Fruit fly (Drosophila melanogaster) whole organism, pupa: ENCODE results near the gene CG10301.

Experiments used
- CG14655 ChIP-seq: fragments of 200-800 bp; sonication (Bioruptor generic); optimal IDR thresholded peaks from 3 replicates; lab custom pipeline; 2017; ENCODE audit warnings: mild to moderate bottlenecking, missing biosample characterization, missing genetic modification reagents, missing genetic modification characterization
- CG17806 ChIP-seq: fragments of 200-800 bp; sonication (Bioruptor generic); optimal IDR thresholded peaks from 2 replicates; lab custom pipeline; 2018; ENCODE audit warnings: missing biosample characterization, mild to moderate bottlenecking, missing genetic modification characterization, moderate library complexity
- CG32121 ChIP-seq: fragments of 200-800 bp; sonication (Bioruptor generic); IDR thresholded peaks from 2 replicates; pipeline ENCODE4 v1.3.6; 2022; ENCODE audit warnings: missing biosample characterization, missing genetic modification characterization
- CG4496 ChIP-seq: fragments of 200-800 bp; sonication (Bioruptor generic); IDR thresholded peaks from 3 replicates; pipeline ENCODE4 v1.3.6; 2022; ENCODE audit warnings: missing biosample characterization, missing genetic modification characterization
- D1 ChIP-seq: fragments of 200-800 bp; sonication (Bioruptor generic); optimal IDR thresholded peaks from 2 replicates; lab custom pipeline; 2018; ENCODE audit warnings: missing biosample characterization, mild to moderate bottlenecking, missing genetic modification characterization, moderate library complexity
- Ets98B ChIP-seq: fragments of 200-800 bp; sonication (Bioruptor generic); IDR thresholded peaks from 2 replicates; pipeline ENCODE4 v1.3.6; 2022; ENCODE audit warnings: missing biosample characterization, missing genetic modification characterization
- Pif1B ChIP-seq: fragments of 200-800 bp; sonication (Bioruptor generic); optimal IDR thresholded peaks from 3 replicates; lab custom pipeline; 2016; ENCODE audit warnings: missing biosample characterization, missing genetic modification characterization

- no peak for TF ChIP-seq Pif1B (GFP tag; lab: Kevin White, UChicago)
- TF ChIP-seq CG14655 (GFP tag; lab: Kevin White, UChicago) = no peak
- no peak for TF ChIP-seq D1 (tag; lab: Kevin White, UChicago)
- no peak for TF ChIP-seq CG17806
- TF ChIP-seq Ets98B (GFP tag; lab: Robert Waterston, UW) = no peak
- TF ChIP-seq CG4496 (GFP tag; lab: Robert Waterston, UW) = no peak
- TF ChIP-seq CG32121 = no peak
These were observed 25.7 kb downstream of the CG10301 start for dm6 chr3R:23735648-23736047.
